Worm (Caenorhabditis elegans) whole organism, young adult: Measurements from ENCODE around the gene sph-1.
A peak's percentile ranks its signal among the peaks of the same experiment; 100 is the strongest.

ENCODE experiments used
- C06A6.2 ChIP-seq: fragments of 200-800 bp; sonication (Bioruptor generic); conservative IDR thresholded peaks from 2 replicates; pipeline ENCODE4 v1.3.6; 2022; ENCODE audit warnings: missing genetic modification characterization, missing compliant biosample characterization
- F23B12.7 ChIP-seq: sonication (generic microtip); optimal IDR thresholded peaks from 2 replicates; lab custom pipeline; 2017; ENCODE audit warnings: missing genetic modification characterization, mild to moderate bottlenecking, missing compliant biosample characterization, antibody characterized with exemption, moderate library complexity; ENCODE audit not compliant: insufficient read depth
- F37B4.10 ChIP-seq: fragments of 200-800 bp; sonication (Bioruptor generic); IDR thresholded peaks from 2 replicates; pipeline ENCODE4 v1.3.6; 2022; ENCODE audit warnings: missing genetic modification characterization, missing compliant biosample characterization
- F52B5.7 ChIP-seq: sonication (generic microtip); optimal IDR thresholded peaks from 2 replicates; lab custom pipeline; 2016; ENCODE audit warnings: mild to moderate bottlenecking, missing genetic modification characterization, missing compliant biosample characterization
- Y53F4B.3 ChIP-seq: fragments of 200-800 bp; sonication (Bioruptor generic); IDR thresholded peaks from 2 replicates; pipeline ENCODE4 v1.3.6; 2022; ENCODE audit warnings: missing genetic modification reagents, missing genetic modification characterization, missing compliant biosample characterization
- ZK185.1 ChIP-seq: sonication (generic microtip); optimal IDR thresholded peaks from 2 replicates; lab custom pipeline; 2016; ENCODE audit warnings: mild to moderate bottlenecking, missing genetic modification characterization, missing compliant biosample characterization; ENCODE audit not compliant: poor library complexity, severe bottlenecking
- aptf-3 ChIP-seq: fragments of 200-800 bp; sonication (Bioruptor generic); IDR thresholded peaks from 2 replicates; pipeline ENCODE4 v1.3.6; 2022; ENCODE audit warnings: missing genetic modification characterization, missing compliant biosample characterization
- atf-7 ChIP-seq: sonication (generic microtip); optimal IDR thresholded peaks from 2 replicates; lab custom pipeline; 2017; ENCODE audit warnings: mild to moderate bottlenecking, missing genetic modification characterization, missing compliant biosample characterization
- cebp-1 ChIP-seq, 2 experiments: fragments of 200-800 bp in 1 of 2; sonication (Bioruptor generic) in 1 of 2; sonication (generic microtip) in 1 of 2; IDR thresholded peaks in 1 of 2; optimal IDR thresholded peaks in 1 of 2; 2 replicates each; pipeline versions ENCODE4 v1.3.6 to Lab custom; 2017 to 2022; ENCODE audit warnings: missing compliant biosample characterization in 2 of 2, missing genetic modification characterization in 2 of 2, mild to moderate bottlenecking in 1 of 2, missing genetic modification reagents in 1 of 2, moderate library complexity in 1 of 2
- cebp-2 ChIP-seq: fragments of 200-800 bp; sonication (Bioruptor generic); IDR thresholded peaks from 2 replicates; pipeline ENCODE4 v1.3.6; 2022; ENCODE audit warnings: missing genetic modification characterization, missing compliant biosample characterization
- ceh-27 ChIP-seq: fragments of 200-800 bp; sonication (Bioruptor generic); optimal IDR thresholded peaks from 2 replicates; lab custom pipeline; 2018; ENCODE audit warnings: mild to moderate bottlenecking, missing genetic modification characterization, moderate library complexity, missing compliant biosample characterization
- ceh-40 ChIP-seq: fragments of 200-800 bp; sonication (Bioruptor generic); IDR thresholded peaks from 2 replicates; pipeline ENCODE4 v1.3.6; 2022; ENCODE audit warnings: missing genetic modification characterization, missing compliant biosample characterization
- dpff-1 ChIP-seq: sonication (generic microtip); optimal IDR thresholded peaks from 2 replicates; lab custom pipeline; 2017; ENCODE audit warnings: mild to moderate bottlenecking, missing genetic modification characterization, missing compliant biosample characterization
- gei-17 ChIP-seq: fragments of 200-800 bp; sonication (Bioruptor generic); optimal IDR thresholded peaks from 2 replicates; lab custom pipeline; 2018; ENCODE audit warnings: mild to moderate bottlenecking, missing genetic modification characterization, missing compliant biosample characterization
- hrde-1 ChIP-seq: sonication (generic microtip); optimal IDR thresholded peaks from 2 replicates; lab custom pipeline; 2016; ENCODE audit warnings: missing genetic modification characterization, mild to moderate bottlenecking, missing compliant biosample characterization, moderate library complexity, missing genotype, missing genetic modification reagents, borderline replicate concordance
- let-607 ChIP-seq, 2 experiments: fragments of 200-800 bp in 1 of 2; sonication (Bioruptor generic) in 1 of 2; sonication (generic microtip) in 1 of 2; optimal IDR thresholded peaks; 2 replicates each; lab custom pipeline; 2016 to 2018; ENCODE audit warnings: mild to moderate bottlenecking in 2 of 2, missing compliant biosample characterization in 2 of 2, missing genetic modification characterization in 2 of 2, moderate library complexity in 2 of 2, missing genotype in 1 of 2
- lin-35 ChIP-seq, 3 experiments: fragments of 150-350 bp in 2 of 3; sonication (generic microtip) in 1 of 3; optimal IDR thresholded peaks; 2 replicates each; lab custom pipeline; 2014 to 2018; ENCODE audit warnings: missing biosample characterization in 3 of 3, missing genetic modification characterization in 3 of 3, missing genetic modification reagents in 3 of 3
- lin-54 ChIP-seq: fragments of 200-800 bp; sonication (Bioruptor generic); optimal IDR thresholded peaks from 2 replicates; lab custom pipeline; 2018; ENCODE audit warnings: mild to moderate bottlenecking, missing genetic modification characterization, missing compliant biosample characterization
- madf-10 ChIP-seq: sonication (generic microtip); optimal IDR thresholded peaks from 2 replicates; lab custom pipeline; 2016; ENCODE audit warnings: mild to moderate bottlenecking, missing genetic modification characterization, missing compliant biosample characterization
- madf-3 ChIP-seq: fragments of 200-800 bp; sonication (Bioruptor generic); IDR thresholded peaks from 2 replicates; pipeline ENCODE4 v1.3.6; 2022; ENCODE audit warnings: missing genetic modification reagents, missing genetic modification characterization, missing compliant biosample characterization
- mcd-1 ChIP-seq: fragments of 200-800 bp; sonication (Bioruptor generic); IDR thresholded peaks from 2 replicates; pipeline ENCODE4 v1.3.6; 2022; ENCODE audit warnings: missing genetic modification reagents, missing genetic modification characterization, missing compliant biosample characterization
- mxl-1 ChIP-seq: sonication (generic microtip); optimal IDR thresholded peaks from 2 replicates; lab custom pipeline; 2016; ENCODE audit warnings: missing genetic modification characterization, missing compliant biosample characterization
- nfya-2 ChIP-seq: fragments of 200-800 bp; sonication (Bioruptor generic); IDR thresholded peaks from 2 replicates; pipeline ENCODE4 v1.3.6; 2022; ENCODE audit warnings: missing genetic modification reagents, missing genetic modification characterization, missing compliant biosample characterization
- nfyb-1 ChIP-seq: fragments of 200-800 bp; sonication (Bioruptor generic); IDR thresholded peaks from 2 replicates; pipeline ENCODE4 v1.3.6; 2022; ENCODE audit warnings: missing genetic modification reagents, missing genetic modification characterization, missing compliant biosample characterization
- nhr-80 ChIP-seq: sonication (generic microtip); optimal IDR thresholded peaks from 2 replicates; lab custom pipeline; 2016; ENCODE audit warnings: missing genetic modification characterization, missing compliant biosample characterization
- pha-4 ChIP-seq: fragments of 150-350 bp; sonication (generic microtip); optimal IDR thresholded peaks from 2 replicates; lab custom pipeline; 2014; ENCODE audit warnings: missing biosample characterization, missing genetic modification reagents, missing genetic modification characterization
- rcor-1 ChIP-seq: fragments of 200-800 bp; sonication (Bioruptor generic); IDR thresholded peaks from 2 replicates; pipeline ENCODE4 v1.3.6; 2022; ENCODE audit warnings: missing genetic modification reagents, missing genetic modification characterization, missing compliant biosample characterization
- rec-8 ChIP-seq, 2 experiments: sonication (generic microtip); optimal IDR thresholded peaks; 2 replicates each; lab custom pipeline; 2016; ENCODE audit warnings: mild to moderate bottlenecking in 2 of 2, missing genetic modification characterization in 2 of 2, missing genetic modification reagents in 2 of 2, missing genotype in 2 of 2, missing biosample characterization in 1 of 2, missing compliant biosample characterization in 1 of 2, moderate library complexity in 1 of 2
- repo-1 ChIP-seq: sonication (generic microtip); optimal IDR thresholded peaks from 2 replicates; lab custom pipeline; 2017; ENCODE audit warnings: mild to moderate bottlenecking, missing genetic modification characterization, missing compliant biosample characterization
- rpc-1 ChIP-seq, 2 experiments: fragments of 150-350 bp in 1 of 2; sonication (generic microtip) in 1 of 2; optimal IDR thresholded peaks; 2 replicates each; lab custom pipeline; 2014 to 2018; ENCODE audit warnings: missing biosample characterization in 1 of 2, missing genetic modification characterization in 1 of 2, missing genetic modification reagents in 1 of 2, missing genotype in 1 of 2
- sptf-2 ChIP-seq: fragments of 200-800 bp; sonication (Bioruptor generic); optimal IDR thresholded peaks from 2 replicates; lab custom pipeline; 2018; ENCODE audit warnings: mild to moderate bottlenecking, missing genetic modification characterization, missing compliant biosample characterization
- tbp1 ChIP-seq: fragments of 200-800 bp; sonication (Bioruptor generic); optimal IDR thresholded peaks from 2 replicates; lab custom pipeline; 2018; ENCODE audit warnings: mild to moderate bottlenecking, missing genetic modification characterization, missing compliant biosample characterization
- tlf-1 ChIP-seq: fragments of 200-800 bp; sonication (Bioruptor generic); optimal IDR thresholded peaks from 2 replicates; lab custom pipeline; 2018; ENCODE audit warnings: mild to moderate bottlenecking, missing genetic modification characterization, missing compliant biosample characterization
- unc-130 ChIP-seq: sonication (generic microtip); optimal IDR thresholded peaks from 2 replicates; lab custom pipeline; 2016; ENCODE audit warnings: missing genetic modification reagents, missing genetic modification characterization, missing compliant biosample characterization
- ztf-26 ChIP-seq: sonication (generic microtip); optimal IDR thresholded peaks from 2 replicates; lab custom pipeline; 2017; ENCODE audit warnings: missing genetic modification characterization, missing compliant biosample characterization
- ztf-3 ChIP-seq: fragments of 200-800 bp; sonication (Bioruptor generic); optimal IDR thresholded peaks from 2 replicates; lab custom pipeline; 2018; ENCODE audit warnings: mild to moderate bottlenecking, missing genetic modification characterization, missing compliant biosample characterization

sph-1 gene

ce11 chrIV:8138984-8139383, 5.6 kb upstream of the sph-1 start, which contains the start of gene pmk-3:
pmk-3 (plus strand) TSS chrIV:8139219.
- TF ChIP-seq rpc-1 (optimal IDR thresholded peaks at IDR 0.05; lab: Kevin White, UChicago) (no peak), rpc-1 (tag; optimal IDR thresholded peaks at IDR 0.05; lab: Kevin White, UChicago) (no peak), atf-7 (tag; lab: Kevin White, UChicago) (no peak), cebp-1 (GFP tag; IDR thresholded peaks at IDR 0.05; lab: Robert Waterston, UW) (no peak), cebp-1 (tag; optimal IDR thresholded peaks at IDR 0.05; lab: Kevin White, UChicago) (no peak), madf-3 (no peak), Y53F4B.3 (GFP tag; lab: Robert Waterston, UW) (no peak), F52B5.7 (tag; lab: Kevin White, UChicago) (no peak), let-607 (tag; optimal IDR thresholded peaks at IDR 0.05; lab: Kevin White, UChicago) (peak in 1 of 2 experiments; percentile 19), dpff-1 (tag; lab: Kevin White, UChicago) (no peak), unc-130 (GFP tag; lab: Kevin White, UChicago) (no peak), gei-17 (GFP tag; lab: Kevin White, UChicago) (no peak), pha-4 (tag; lab: Kevin White, UChicago) (no peak), F23B12.7 (tag; lab: Kevin White, UChicago) (peak; percentile 11), nhr-80 (tag; lab: Kevin White, UChicago) (peak; percentile 68), rcor-1 (GFP tag; lab: Robert Waterston, UW) (no peak), lin-35 (GFP tag; optimal IDR thresholded peaks at IDR 0.05; lab: Kevin White, UChicago) (no peak), repo-1 (no peak)

DNA sequence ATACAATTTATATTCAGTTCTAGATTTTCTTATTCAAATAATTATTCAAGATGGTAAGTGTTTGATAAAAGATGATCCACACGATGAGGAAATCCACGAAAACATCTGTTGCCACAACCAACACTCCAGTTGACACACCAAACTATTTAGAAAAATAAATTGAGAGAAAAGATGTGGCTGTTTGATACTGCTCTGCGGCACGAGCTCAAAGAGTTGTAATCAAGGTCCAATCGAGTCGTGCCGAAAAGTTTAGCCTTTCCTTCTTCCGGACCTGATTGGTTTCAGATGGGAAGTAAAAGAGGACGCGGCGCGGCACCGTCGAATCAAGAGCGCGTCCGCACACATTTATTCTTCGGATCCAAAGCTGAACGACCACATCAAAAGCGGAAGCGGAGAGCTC, 3.2 kb upstream of the sph-1 start:
- TF ChIP-seq sptf-2 (GFP tag; lab: Kevin White, UChicago) (no peak), ceh-27 (GFP tag; lab: Kevin White, UChicago) (no peak), mcd-1 (GFP tag; lab: Robert Waterston, UW) (no peak), tlf-1 (GFP tag; lab: Kevin White, UChicago) (no peak), tbp1 (no peak), aptf-3 (GFP tag; lab: Robert Waterston, UW) (no peak), lin-54 (GFP tag; lab: Kevin White, UChicago) (no peak), nfya-2 (GFP tag; lab: Robert Waterston, UW) (no peak), hrde-1 (tag; lab: Kevin White, UChicago) (no peak), ztf-26 (tag; lab: Kevin White, UChicago) (no peak), ZK185.1 (tag; lab: Kevin White, UChicago) (no peak), cebp-2 (GFP tag; lab: Robert Waterston, UW) (no peak), mxl-1 (tag; lab: Kevin White, UChicago) (no peak), C06A6.2 (no peak), ztf-3 (GFP tag; lab: Kevin White, UChicago) (no peak), F37B4.10 (GFP tag; lab: Robert Waterston, UW) (no peak), madf-10 (tag; lab: Kevin White, UChicago) (no peak), rec-8 (tag; optimal IDR thresholded peaks at IDR 0.05; lab: Kevin White, UChicago) (no peak), nfyb-1 (GFP tag; lab: Robert Waterston, UW) (no peak), ceh-40 (GFP tag; lab: Robert Waterston, UW) (no peak)
